Fruit fly (Drosophila melanogaster): Measurements from ENCODE around the gene Spn28F.

Gene Spn28F

dm6 chr2L:8211070-8211469 lies 30.5 kb downstream of the Spn28F start, which contains the start of gene Ssb-c31a (continued):
- TF ChIP-seq CG3838 (GFP tag; optimal IDR thresholded peaks at IDR 0.05) (no peak), zen2 (GFP tag; IDR thresholded peaks at IDR 0.05; ENCODE audit: partially characterized antibody) (peak; percentile 28; the same call in 1 of the 3 replicates), CG11695 (GFP tag; IDR thresholded peaks at IDR 0.05) (no peak), MESR4 (GFP tag; optimal IDR thresholded peaks at IDR 0.05) (peak; percentile 2), CG13287 (GFP tag; IDR thresholded peaks at IDR 0.05; ENCODE audit: partially characterized antibody) (peak; percentile 88), ttk (GFP tag; IDR thresholded peaks at IDR 0.05) (0 out of 2 replicates have a peak, but pooled peaks have one; percentile 43), lilli (GFP tag; optimal IDR thresholded peaks at IDR 0.05) (peak; percentile 84), cad (GFP tag; optimal IDR thresholded peaks at IDR 0.05) (no peak), Aef1 (GFP tag; IDR thresholded peaks at IDR 0.05) (0 out of 3 replicates have a peak, but pooled peaks have one; percentile 14), Nf-YA (GFP tag; IDR thresholded peaks at IDR 0.05) (no peak), seq (GFP tag; IDR thresholded peaks at IDR 0.05) (no peak), so (GFP tag; IDR thresholded peaks at IDR 0.05) (0 out of 3 replicates have a peak, but pooled peaks have one; percentile 18), Deaf1 (tag; optimal IDR thresholded peaks at IDR 0.05) (no peak), Dbx (GFP tag; IDR thresholded peaks at IDR 0.05) (peak; percentile 63), fu2 (GFP tag; optimal IDR thresholded peaks at IDR 0.05) (no peak), CG4617 (GFP tag; optimal IDR thresholded peaks at IDR 0.05; ENCODE audit: borderline replicate concordance) (peak; percentile 68), lbe (GFP tag; optimal IDR thresholded peaks at IDR 0.05) (peak; percentile 73), BtbVII (GFP tag; optimal IDR thresholded peaks at IDR 0.05) (no peak), disco-r (GFP tag; optimal IDR thresholded peaks at IDR 0.05) (no peak), mld (GFP tag; IDR thresholded peaks at IDR 0.05; ENCODE audit: partially characterized antibody) (no peak), zfh1 (GFP tag; IDR thresholded peaks at IDR 0.05) (peak; percentile 9; the same call in 1 of the 3 replicates), CG17186 (GFP tag; optimal IDR thresholded peaks at IDR 0.05) (peak; percentile 13), slou (GFP tag; optimal IDR thresholded peaks at IDR 0.05) (no peak), knrl (GFP tag; IDR thresholded peaks at IDR 0.05; ENCODE audit: partially characterized antibody) (peak; percentile 82), jigr1 (GFP tag; IDR thresholded peaks at IDR 0.05) (no peak), Hr78 (GFP tag; optimal IDR thresholded peaks at IDR 0.05) (no peak), ap (GFP tag; IDR thresholded peaks at IDR 0.05) (no peak), Mes4 (GFP tag; optimal IDR thresholded peaks at IDR 0.05) (no peak), Jarid2 (GFP tag; optimal IDR thresholded peaks at IDR 0.05) (no peak), CG3726 (GFP tag; IDR thresholded peaks at IDR 0.05) (no peak), cato (GFP tag; optimal IDR thresholded peaks at IDR 0.05; ENCODE audit: borderline replicate concordance) (peak; percentile 11), grn (GFP tag; optimal IDR thresholded peaks at IDR 0.05) (no peak), ro (GFP tag; IDR thresholded peaks at IDR 0.05) (no peak), br (optimal IDR thresholded peaks at IDR 0.05) (no peak), CG18476 (GFP tag; optimal IDR thresholded peaks at IDR 0.05) (peak; percentile 49), CG6854 (GFP tag; optimal IDR thresholded peaks at IDR 0.05) (no peak), ATbp (GFP tag; optimal IDR thresholded peaks at IDR 0.05) (no peak)

- 0 out of 2 replicates have a peak, but pooled peaks have one; percentile 2 for TF ChIP-seq Nf-YA (GFP tag; IDR thresholded peaks at IDR 0.05)
- TF ChIP-seq CTCF (GFP tag; optimal IDR thresholded peaks at IDR 0.05) = peak; percentile 66
- no peak for TF ChIP-seq CG7839 (tag; optimal IDR thresholded peaks at IDR 0.05)
- 0 out of 3 replicates have a peak, but pooled peaks have one; percentile 11 for TF ChIP-seq zfh1 (GFP tag; IDR thresholded peaks at IDR 0.05)
- no peak for TF ChIP-seq Dfd (GFP tag; optimal IDR thresholded peaks at IDR 0.05)
- TF ChIP-seq Hr3 (GFP tag; optimal IDR thresholded peaks at IDR 0.05) = no peak
- no peak for TF ChIP-seq Xrp1 (GFP tag; IDR thresholded peaks at IDR 0.05)
- no peak for TF ChIP-seq PHDP (tag; optimal IDR thresholded peaks at IDR 0.05)
- peak; percentile 19 for TF ChIP-seq D (optimal IDR thresholded peaks at IDR 0.05)
- TF ChIP-seq D (GFP tag; optimal IDR thresholded peaks at IDR 0.05) = no peak
Measured at dm6 chr2L:8210468-8210867, 31.1 kb downstream of the Spn28F start.
